Worm (Caenorhabditis elegans) whole organism, L2 larva: ENCODE measurements around the gene pqn-16.

Experiments
- fos-1 ChIP-seq: fragments of 150-350 bp; optimal IDR thresholded peaks from 2 replicates; lab custom pipeline; 2014; ENCODE audit warnings: missing biosample characterization, missing genetic modification characterization
- skn-1 ChIP-seq: sonication (generic microtip); optimal IDR thresholded peaks from 2 replicates; lab custom pipeline; 2017; ENCODE audit warnings: missing biosample characterization, missing genetic modification characterization

DNA sequence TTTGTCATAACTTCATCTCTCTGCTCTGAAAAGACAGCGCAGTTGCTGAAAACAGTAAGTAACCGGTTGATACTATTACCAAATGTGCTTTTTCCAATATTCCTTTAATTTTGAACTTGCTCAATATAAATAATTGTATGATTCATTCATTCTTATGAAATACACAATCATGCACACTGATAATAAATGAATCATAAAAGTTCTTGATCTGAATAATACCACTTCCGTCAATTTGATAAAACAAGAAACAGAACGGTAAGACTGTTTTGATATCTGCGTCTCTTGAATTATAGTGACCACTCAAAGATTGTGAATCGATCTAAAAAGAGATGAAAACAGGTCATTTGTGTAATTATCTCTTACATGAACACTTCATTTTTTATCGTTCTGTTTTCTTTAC lies 47.6 kb upstream of the pqn-16 start, which contains the start of gene F21C10.4:
- TF ChIP-seq skn-1 (no peak), fos-1 (no peak)
